Worm (Caenorhabditis elegans) whole organism, young adult: ENCODE results near the gene ZK180.7.
A peak's percentile ranks its signal among the peaks of the same experiment; 100 is the strongest.

Source experiments
- B0261.1 ChIP-seq: sonication (generic microtip); optimal IDR thresholded peaks from 2 replicates; lab custom pipeline; 2016; ENCODE audit warnings: mild to moderate bottlenecking, missing genetic modification characterization, moderate library complexity, missing compliant biosample characterization
- C06A6.2 ChIP-seq: fragments of 200-800 bp; sonication (Bioruptor generic); conservative IDR thresholded peaks from 2 replicates; pipeline ENCODE4 v1.3.6; 2022; ENCODE audit warnings: missing genetic modification characterization, missing compliant biosample characterization
- F22D6.2 ChIP-seq: sonication (generic microtip); optimal IDR thresholded peaks from 2 replicates; lab custom pipeline; 2016; ENCODE audit warnings: mild to moderate bottlenecking, missing genetic modification characterization, missing compliant biosample characterization
- F33H1.4 ChIP-seq: fragments of 200-800 bp; sonication (Bioruptor generic); IDR thresholded peaks from 2 replicates; pipeline ENCODE4 v1.3.6; 2022; ENCODE audit warnings: missing genetic modification reagents, missing genetic modification characterization, missing compliant biosample characterization
- F37B4.10 ChIP-seq: fragments of 200-800 bp; sonication (Bioruptor generic); IDR thresholded peaks from 2 replicates; pipeline ENCODE4 v1.3.6; 2022; ENCODE audit warnings: missing genetic modification characterization, missing compliant biosample characterization
- F52B5.7 ChIP-seq: sonication (generic microtip); optimal IDR thresholded peaks from 2 replicates; lab custom pipeline; 2016; ENCODE audit warnings: mild to moderate bottlenecking, missing genetic modification characterization, missing compliant biosample characterization
- T26A5.8 ChIP-seq: sonication (generic microtip); optimal IDR thresholded peaks from 2 replicates; lab custom pipeline; 2016; ENCODE audit warnings: missing genetic modification characterization, missing compliant biosample characterization
- Y53G8AR.9 ChIP-seq: fragments of 200-800 bp; sonication (Bioruptor generic); conservative IDR thresholded peaks from 2 replicates; pipeline ENCODE4 v1.3.6; 2022; ENCODE audit warnings: missing genetic modification reagents, missing genetic modification characterization, missing compliant biosample characterization
- Y79H2A.3 ChIP-seq: fragments of 200-800 bp; sonication (Bioruptor generic); conservative IDR thresholded peaks from 2 replicates; pipeline ENCODE4 v1.3.6; 2022; ENCODE audit warnings: missing genetic modification reagents, missing genetic modification characterization, missing compliant biosample characterization
- ZK185.1 ChIP-seq: sonication (generic microtip); optimal IDR thresholded peaks from 2 replicates; lab custom pipeline; 2016; ENCODE audit warnings: mild to moderate bottlenecking, missing genetic modification characterization, missing compliant biosample characterization; ENCODE audit not compliant: poor library complexity, severe bottlenecking
- ama-1 ChIP-seq, 3 experiments: fragments of 150-350 bp in 1 of 3; sonication (generic microtip) in 2 of 3; optimal IDR thresholded peaks; 2 replicates each; lab custom pipeline; 2014 to 2018; ENCODE audit warnings: missing biosample characterization in 2 of 3, missing genetic modification characterization in 2 of 3, missing genetic modification reagents in 2 of 3
- aptf-3 ChIP-seq: fragments of 200-800 bp; sonication (Bioruptor generic); IDR thresholded peaks from 2 replicates; pipeline ENCODE4 v1.3.6; 2022; ENCODE audit warnings: missing genetic modification characterization, missing compliant biosample characterization
- athp-1 ChIP-seq: sonication (generic microtip); optimal IDR thresholded peaks from 2 replicates; lab custom pipeline; 2017; ENCODE audit warnings: mild to moderate bottlenecking, missing genetic modification characterization, missing compliant biosample characterization
- attf-6 ChIP-seq: fragments of 200-800 bp; sonication (Bioruptor generic); IDR thresholded peaks from 2 replicates; pipeline ENCODE4 v1.3.6; 2022; ENCODE audit warnings: missing genetic modification reagents, missing genetic modification characterization, missing compliant biosample characterization
- bed-1 ChIP-seq: fragments of 200-800 bp; sonication (Bioruptor generic); IDR thresholded peaks from 2 replicates; pipeline ENCODE4 v1.3.6; 2022; ENCODE audit warnings: missing genetic modification reagents, missing genetic modification characterization, missing compliant biosample characterization
- bed-2 ChIP-seq: fragments of 200-800 bp; sonication (Bioruptor generic); IDR thresholded peaks from 2 replicates; pipeline ENCODE4 v1.3.6; 2022; ENCODE audit warnings: missing genetic modification reagents, missing genetic modification characterization, missing compliant biosample characterization
- ccch-3 ChIP-seq: fragments of 200-800 bp; sonication (Bioruptor generic); optimal IDR thresholded peaks from 2 replicates; lab custom pipeline; 2018; ENCODE audit warnings: mild to moderate bottlenecking, missing genetic modification characterization, missing compliant biosample characterization
- ceh-100 ChIP-seq: fragments of 200-800 bp; sonication (Bioruptor generic); IDR thresholded peaks from 2 replicates; pipeline ENCODE4 v1.3.6; 2022; ENCODE audit warnings: missing genetic modification reagents, missing genetic modification characterization, missing compliant biosample characterization
- chd-7 ChIP-seq: sonication (generic microtip); optimal IDR thresholded peaks from 2 replicates; lab custom pipeline; 2016; ENCODE audit warnings: mild to moderate bottlenecking, missing genetic modification characterization, moderate library complexity, missing compliant biosample characterization
- die-1 ChIP-seq: sonication (generic microtip); optimal IDR thresholded peaks from 2 replicates; lab custom pipeline; 2016; ENCODE audit warnings: missing genotype, mild to moderate bottlenecking, missing genetic modification characterization, missing compliant biosample characterization
- efl-1 ChIP-seq: fragments of 150-350 bp; optimal IDR thresholded peaks from 2 replicates; lab custom pipeline; 2014; ENCODE audit warnings: missing biosample characterization, missing genetic modification reagents, missing genetic modification characterization
- egl-44 ChIP-seq: fragments of 200-800 bp; sonication (Bioruptor generic); IDR thresholded peaks from 2 replicates; pipeline ENCODE4 v1.3.6; 2022; ENCODE audit warnings: missing genetic modification reagents, missing genetic modification characterization, missing compliant biosample characterization
- ekl-4 ChIP-seq: fragments of 200-800 bp; sonication (Bioruptor generic); IDR thresholded peaks from 2 replicates; pipeline ENCODE4 v1.3.6; 2022; ENCODE audit warnings: missing genetic modification reagents, missing genetic modification characterization, missing compliant biosample characterization
- him-1 ChIP-seq: sonication (generic microtip); optimal IDR thresholded peaks from 2 replicates; lab custom pipeline; 2016; ENCODE audit warnings: missing genotype, missing genetic modification reagents, missing genetic modification characterization, missing compliant biosample characterization
- hmg-1.2 ChIP-seq: fragments of 200-800 bp; sonication (Bioruptor generic); IDR thresholded peaks from 2 replicates; pipeline ENCODE4 v1.3.6; 2022; ENCODE audit warnings: missing genetic modification reagents, missing genetic modification characterization, missing compliant biosample characterization
- lag-1 ChIP-seq: fragments of 200-800 bp; sonication (Bioruptor generic); IDR thresholded peaks from 2 replicates; pipeline ENCODE4 v1.3.6; 2022; ENCODE audit warnings: missing genetic modification reagents, missing genetic modification characterization, missing compliant biosample characterization
- let-607 ChIP-seq, 2 experiments: fragments of 200-800 bp in 1 of 2; sonication (Bioruptor generic) in 1 of 2; sonication (generic microtip) in 1 of 2; optimal IDR thresholded peaks; 2 replicates each; lab custom pipeline; 2016 to 2018; ENCODE audit warnings: mild to moderate bottlenecking in 2 of 2, missing compliant biosample characterization in 2 of 2, missing genetic modification characterization in 2 of 2, moderate library complexity in 2 of 2, missing genotype in 1 of 2
- lin-26 ChIP-seq: fragments of 200-800 bp; sonication (Bioruptor generic); IDR thresholded peaks from 2 replicates; pipeline ENCODE4 v1.3.6; 2022; ENCODE audit warnings: missing genetic modification reagents, missing genetic modification characterization, missing compliant biosample characterization
- lin-35 ChIP-seq, 3 experiments: fragments of 150-350 bp in 2 of 3; sonication (generic microtip) in 1 of 3; optimal IDR thresholded peaks; 2 replicates each; lab custom pipeline; 2014 to 2018; ENCODE audit warnings: missing biosample characterization in 3 of 3, missing genetic modification characterization in 3 of 3, missing genetic modification reagents in 3 of 3
- lin-40 ChIP-seq: sonication (generic microtip); optimal IDR thresholded peaks from 2 replicates; lab custom pipeline; 2016; ENCODE audit warnings: missing genetic modification characterization, mild to moderate bottlenecking, missing compliant biosample characterization, missing genotype, missing genetic modification reagents
- mel-28 ChIP-seq: sonication (generic microtip); optimal IDR thresholded peaks from 2 replicates; lab custom pipeline; 2016; ENCODE audit warnings: borderline replicate concordance, mild to moderate bottlenecking, missing genetic modification characterization, missing compliant biosample characterization
- mes-4 ChIP-seq: sonication (generic microtip); optimal IDR thresholded peaks from 2 replicates; lab custom pipeline; 2016; ENCODE audit warnings: missing genotype, missing genetic modification characterization, missing compliant biosample characterization
- mxl-1 ChIP-seq: sonication (generic microtip); optimal IDR thresholded peaks from 2 replicates; lab custom pipeline; 2016; ENCODE audit warnings: missing genetic modification characterization, missing compliant biosample characterization
- nfya-1 ChIP-seq: sonication (generic microtip); optimal IDR thresholded peaks from 2 replicates; lab custom pipeline; 2017; ENCODE audit warnings: antibody characterized with exemption, missing compliant biosample characterization, missing genetic modification characterization, borderline replicate concordance; ENCODE audit not compliant: insufficient read depth
- nhr-80 ChIP-seq: sonication (generic microtip); optimal IDR thresholded peaks from 2 replicates; lab custom pipeline; 2016; ENCODE audit warnings: missing genetic modification characterization, missing compliant biosample characterization
- rec-8 ChIP-seq, 2 experiments: sonication (generic microtip); optimal IDR thresholded peaks; 2 replicates each; lab custom pipeline; 2016; ENCODE audit warnings: mild to moderate bottlenecking in 2 of 2, missing genetic modification characterization in 2 of 2, missing genetic modification reagents in 2 of 2, missing genotype in 2 of 2, missing biosample characterization in 1 of 2, missing compliant biosample characterization in 1 of 2, moderate library complexity in 1 of 2
- snpc-1.1 ChIP-seq: sonication (generic microtip); optimal IDR thresholded peaks from 2 replicates; lab custom pipeline; 2017; ENCODE audit warnings: missing genetic modification characterization, mild to moderate bottlenecking, missing compliant biosample characterization, antibody characterized with exemption, moderate library complexity, missing genotype, missing genetic modification reagents; ENCODE audit not compliant: insufficient read depth
- tbx-9 ChIP-seq: sonication (generic microtip); optimal IDR thresholded peaks from 2 replicates; lab custom pipeline; 2016; ENCODE audit warnings: borderline replicate concordance, missing genetic modification characterization, inconsistent platforms, missing compliant biosample characterization
- tlf-1 ChIP-seq: fragments of 200-800 bp; sonication (Bioruptor generic); optimal IDR thresholded peaks from 2 replicates; lab custom pipeline; 2018; ENCODE audit warnings: mild to moderate bottlenecking, missing genetic modification characterization, missing compliant biosample characterization
- unc-130 ChIP-seq: sonication (generic microtip); optimal IDR thresholded peaks from 2 replicates; lab custom pipeline; 2016; ENCODE audit warnings: missing genetic modification reagents, missing genetic modification characterization, missing compliant biosample characterization
- xnd-1 ChIP-seq: sonication (generic microtip); optimal IDR thresholded peaks from 2 replicates; lab custom pipeline; 2016; ENCODE audit warnings: missing genotype, missing genetic modification reagents, missing genetic modification characterization, missing compliant biosample characterization
- ztf-25 ChIP-seq: fragments of 200-800 bp; sonication (Bioruptor generic); IDR thresholded peaks from 2 replicates; pipeline ENCODE4 v1.3.6; 2022; ENCODE audit warnings: missing genetic modification reagents, missing genetic modification characterization, missing compliant biosample characterization
- ztf-28 ChIP-seq: fragments of 200-800 bp; sonication (Bioruptor generic); IDR thresholded peaks from 2 replicates; pipeline ENCODE4 v1.3.6; 2022; ENCODE audit warnings: missing genetic modification reagents, missing genetic modification characterization, missing compliant biosample characterization
- ztf-3 ChIP-seq: fragments of 200-800 bp; sonication (Bioruptor generic); optimal IDR thresholded peaks from 2 replicates; lab custom pipeline; 2018; ENCODE audit warnings: mild to moderate bottlenecking, missing genetic modification characterization, missing compliant biosample characterization
- ztf-6 ChIP-seq: fragments of 200-800 bp; sonication (Bioruptor generic); IDR thresholded peaks from 2 replicates; pipeline ENCODE4 v1.3.6; 2022; ENCODE audit warnings: missing genetic modification reagents, missing genetic modification characterization, missing compliant biosample characterization

Gene ZK180.7

DNA sequence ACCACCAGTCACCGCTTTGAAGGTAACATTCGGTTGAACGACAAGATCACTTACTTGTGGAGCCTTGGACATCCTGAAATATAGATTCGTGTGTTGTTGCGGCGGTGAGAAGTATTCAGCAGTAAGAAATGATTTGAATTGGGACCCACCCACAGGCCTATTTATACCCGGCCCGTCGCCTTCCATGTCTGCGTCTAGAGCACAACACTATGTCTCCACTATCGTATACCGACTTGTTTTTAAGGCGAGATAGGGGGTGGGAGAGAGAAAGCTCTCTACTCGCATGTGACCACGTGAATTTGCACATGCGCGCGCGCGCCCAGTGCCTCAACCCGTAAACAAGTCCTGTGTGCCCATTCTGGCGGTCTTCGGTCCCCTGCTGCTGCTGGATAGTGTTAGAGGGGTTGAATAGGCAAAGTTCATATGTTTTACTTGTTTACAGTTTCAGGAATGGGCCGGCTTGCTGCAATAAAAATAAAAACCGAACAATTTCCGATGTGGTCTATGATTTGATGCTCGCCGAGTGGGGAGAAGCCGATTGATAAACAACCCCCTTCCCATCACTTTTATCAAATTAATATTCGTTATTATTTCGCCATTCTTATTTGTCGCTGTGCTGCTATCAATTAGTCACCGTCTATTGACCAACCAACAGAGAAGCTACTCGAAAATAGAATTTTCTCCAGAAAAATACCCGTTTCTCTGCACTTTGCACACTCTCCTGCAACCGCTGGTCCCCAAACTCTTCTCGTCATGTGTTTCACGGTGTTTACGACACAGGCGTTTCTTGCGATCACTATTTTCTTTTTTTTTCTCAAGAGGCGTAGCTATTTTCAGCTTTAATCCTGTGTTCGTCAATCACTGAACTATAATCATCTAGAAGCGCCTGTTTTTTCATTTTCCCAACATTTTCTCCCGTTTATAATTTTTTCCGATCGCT is 20.3 kb upstream of the ZK180.7 start (continued):
- TF ChIP-seq unc-130 (GFP tag; lab: Kevin White, UChicago) (no peak), Y53G8AR.9 (GFP tag; lab: Robert Waterston, UW) (no peak; the same call in none of the 2 replicates), ztf-3 (GFP tag; lab: Kevin White, UChicago) (peak; percentile 11), Y79H2A.3 (GFP tag; lab: Robert Waterston, UW) (0 out of 2 replicates have a peak, but pooled peaks have one; percentile 8), ama-1 (optimal IDR thresholded peaks at IDR 0.05; lab: Kevin White, UChicago) (peak; percentile 86), ama-1 (GFP tag; optimal IDR thresholded peaks at IDR 0.05; lab: Kevin White, UChicago) (no peak), rec-8 (tag; optimal IDR thresholded peaks at IDR 0.05; lab: Kevin White, UChicago) (no peak), F37B4.10 (GFP tag; lab: Robert Waterston, UW) (no peak), ztf-25 (0 out of 2 replicates have a peak, but pooled peaks have one; percentile 39), C06A6.2 (peak; percentile 42; the same call in 1 of the 2 replicates), bed-1 (GFP tag; lab: Robert Waterston, UW) (no peak), lag-1 (GFP tag; lab: Robert Waterston, UW) (no peak), F33H1.4 (GFP tag; lab: Robert Waterston, UW) (no peak), F52B5.7 (tag; lab: Kevin White, UChicago) (peak; percentile 79), let-607 (tag; optimal IDR thresholded peaks at IDR 0.05; lab: Kevin White, UChicago) (no peak), ztf-28 (GFP tag; lab: Robert Waterston, UW) (0 out of 2 replicates have a peak, but pooled peaks have one; percentile 24), F22D6.2 (tag; lab: Kevin White, UChicago) (peak; percentile 21), mel-28 (peak; percentile 15), athp-1 (tag; lab: Kevin White, UChicago) (peak; percentile 35), attf-6 (GFP tag; lab: Robert Waterston, UW) (0 out of 2 replicates have a peak, but pooled peaks have one; percentile 12), snpc-1.1 (tag; lab: Kevin White, UChicago) (no peak), bed-2 (no peak), lin-35 (GFP tag; optimal IDR thresholded peaks at IDR 0.05; lab: Kevin White, UChicago) (peak in 1 of 3 experiments; percentile 19), xnd-1 (no peak), nfya-1 (tag; lab: Kevin White, UChicago) (no peak), hmg-1.2 (GFP tag; lab: Robert Waterston, UW) (peak; percentile 64), lin-40 (peak; percentile 15), ZK185.1 (tag; lab: Kevin White, UChicago) (no peak), aptf-3 (GFP tag; lab: Robert Waterston, UW) (no peak), ccch-3 (GFP tag; lab: Kevin White, UChicago) (no peak), him-1 (tag; lab: Kevin White, UChicago) (no peak), B0261.1 (tag; lab: Kevin White, UChicago) (no peak), mxl-1 (tag; lab: Kevin White, UChicago) (no peak), tbx-9 (no peak), ekl-4 (GFP tag; lab: Robert Waterston, UW) (peak; percentile 8; the same call in 1 of the 2 replicates), ceh-100 (GFP tag; lab: Robert Waterston, UW) (0 out of 2 replicates have a peak, but pooled peaks have one; percentile 13), nhr-80 (tag; lab: Kevin White, UChicago) (peak; percentile 42), die-1 (tag; lab: Kevin White, UChicago) (no peak), tlf-1 (GFP tag; lab: Kevin White, UChicago) (peak; percentile 9), efl-1 (GFP tag; lab: Kevin White, UChicago) (no peak), chd-7 (tag; lab: Kevin White, UChicago) (peak; percentile 29), egl-44 (peak; percentile 85), T26A5.8 (no peak), lin-26 (GFP tag; lab: Robert Waterston, UW) (peak; percentile 67; the same call in 1 of the 2 replicates), mes-4 (tag; lab: Kevin White, UChicago) (no peak), ztf-6 (GFP tag; lab: Robert Waterston, UW) (no peak)
